Worm (Caenorhabditis elegans) whole organism, L4 larva: ENCODE data around the gene irld-18.

Experiments
- D1046.2 ChIP-seq: fragments of 200-800 bp; sonication (Bioruptor generic); IDR thresholded peaks from 2 replicates; pipeline ENCODE4 v1.3.6; 2022; ENCODE audit warnings: missing genetic modification characterization, missing compliant biosample characterization
- F10B5.3 ChIP-seq: sonication (generic microtip); optimal IDR thresholded peaks from 2 replicates; lab custom pipeline; 2016; ENCODE audit warnings: mild to moderate bottlenecking, missing genetic modification characterization, missing compliant biosample characterization
- Y105C5A.15 ChIP-seq: fragments of 200-800 bp; sonication (Bioruptor generic); IDR thresholded peaks from 2 replicates; pipeline ENCODE4 v1.3.6; 2022; ENCODE audit warnings: missing genetic modification characterization, missing compliant biosample characterization
- Y48G9A.11 ChIP-seq: fragments of 200-800 bp; sonication (Bioruptor generic); IDR thresholded peaks from 2 replicates; pipeline ENCODE4 v1.3.6; 2022; ENCODE audit warnings: missing genetic modification reagents, missing genetic modification characterization, missing compliant biosample characterization
- Y5F2A.4 ChIP-seq: fragments of 200-800 bp; sonication (Bioruptor generic); optimal IDR thresholded peaks from 2 replicates; lab custom pipeline; 2018; ENCODE audit warnings: mild to moderate bottlenecking, missing genetic modification characterization, missing compliant biosample characterization
- aha-1 ChIP-seq: fragments of 150-350 bp; peaks from one replicate; lab custom pipeline; 2014; ENCODE audit warnings: missing biosample characterization, missing genetic modification characterization
- aly-2 ChIP-seq: sonication (generic microtip); optimal IDR thresholded peaks from 2 replicates; lab custom pipeline; 2018; ENCODE audit warnings: missing biosample characterization, missing genetic modification characterization
- ama-1 ChIP-seq: fragments of 150-350 bp; optimal IDR thresholded peaks from 2 replicates; lab custom pipeline; 2014; ENCODE audit warnings: inconsistent platforms, mixed read lengths
- attf-4 ChIP-seq: sonication (generic microtip); optimal IDR thresholded peaks from 3 replicates; lab custom pipeline; 2017; ENCODE audit warnings: missing biosample characterization, missing genetic modification characterization
- ceh-20 ChIP-seq: fragments of 200-800 bp; sonication (Bioruptor generic); IDR thresholded peaks from 2 replicates; pipeline ENCODE4 v1.3.6; 2022; ENCODE audit warnings: missing genetic modification reagents, missing genetic modification characterization, missing compliant biosample characterization
- daf-19 ChIP-seq: fragments of 200-800 bp; sonication (Bioruptor generic); conservative IDR thresholded peaks from 2 replicates; pipeline ENCODE4 v1.3.6; 2022; ENCODE audit warnings: missing genetic modification characterization, missing compliant biosample characterization
- dmd-8 ChIP-seq: fragments of 200-800 bp; sonication (Bioruptor generic); IDR thresholded peaks from 2 replicates; pipeline ENCODE4 v1.3.6; 2022; ENCODE audit warnings: missing genetic modification characterization, missing compliant biosample characterization
- hif-1 ChIP-seq, 2 experiments: sonication (generic microtip); optimal IDR thresholded peaks; 2 replicates each; lab custom pipeline; 2016 to 2017; ENCODE audit warnings: missing compliant biosample characterization in 2 of 2, missing genetic modification characterization in 2 of 2, missing genetic modification reagents in 2 of 2, missing genotype in 2 of 2, mild to moderate bottlenecking in 1 of 2
- hmg-1.1 ChIP-seq: fragments of 200-800 bp; sonication (Bioruptor generic); IDR thresholded peaks from 2 replicates; pipeline ENCODE4 v1.3.6; 2022; ENCODE audit warnings: missing genetic modification reagents, missing genetic modification characterization, missing compliant biosample characterization
- jun-1 ChIP-seq: fragments of 150-350 bp; optimal IDR thresholded peaks from 2 replicates; lab custom pipeline; 2014; ENCODE audit warnings: missing biosample characterization, missing genetic modification reagents, missing genetic modification characterization
- lin-1 ChIP-seq: fragments of 200-800 bp; sonication (Bioruptor generic); IDR thresholded peaks from 2 replicates; pipeline ENCODE4 v1.3.6; 2022; ENCODE audit warnings: missing genetic modification reagents, missing genetic modification characterization, missing compliant biosample characterization
- lin-29 ChIP-seq: fragments of 200-800 bp; sonication (Bioruptor generic); IDR thresholded peaks from 2 replicates; pipeline ENCODE4 v1.3.6; 2022; ENCODE audit warnings: missing genetic modification reagents, missing genetic modification characterization, missing compliant biosample characterization
- lin-39 ChIP-seq: fragments of 150-350 bp; optimal IDR thresholded peaks from 2 replicates; lab custom pipeline; 2014; ENCODE audit warnings: missing biosample characterization, missing genetic modification reagents, missing genetic modification characterization
- lir-3 ChIP-seq: sonication (generic microtip); optimal IDR thresholded peaks from 2 replicates; lab custom pipeline; 2016; ENCODE audit warnings: mild to moderate bottlenecking, missing genetic modification characterization, missing compliant biosample characterization
- lsy-2 ChIP-seq, 2 experiments: fragments of 150-350 bp in 1 of 2; sonication (generic microtip) in 1 of 2; optimal IDR thresholded peaks; 2 replicates each; lab custom pipeline; 2014 to 2017; ENCODE audit warnings: missing biosample characterization in 2 of 2, missing genetic modification characterization in 2 of 2
- nhr-25 ChIP-seq: sonication (generic microtip); optimal IDR thresholded peaks from 2 replicates; lab custom pipeline; 2017; ENCODE audit warnings: missing genetic modification characterization, mild to moderate bottlenecking, missing compliant biosample characterization, antibody characterized with exemption, moderate library complexity, borderline replicate concordance; ENCODE audit not compliant: insufficient read depth
- nhr-28 ChIP-seq: fragments of 150-350 bp; optimal IDR thresholded peaks from 2 replicates; lab custom pipeline; 2014; ENCODE audit warnings: missing biosample characterization, missing genetic modification characterization
- nhr-41 ChIP-seq: fragments of 200-800 bp; sonication (Bioruptor generic); IDR thresholded peaks from 2 replicates; pipeline ENCODE4 v1.3.6; 2022; ENCODE audit warnings: missing genetic modification reagents, missing genetic modification characterization, missing compliant biosample characterization
- nhr-76 ChIP-seq: fragments of 150-350 bp; optimal IDR thresholded peaks from 2 replicates; lab custom pipeline; 2014; ENCODE audit warnings: missing biosample characterization, missing genetic modification characterization
- php-3 ChIP-seq: fragments of 200-800 bp; sonication (Bioruptor generic); IDR thresholded peaks from 2 replicates; pipeline ENCODE4 v1.3.6; 2022; ENCODE audit warnings: missing genetic modification reagents, missing genetic modification characterization, missing compliant biosample characterization
- pqm-1 ChIP-seq: sonication (generic microtip); optimal IDR thresholded peaks from 2 replicates; lab custom pipeline; 2017; ENCODE audit warnings: missing biosample characterization, missing genetic modification characterization
- skn-1 ChIP-seq: fragments of 150-350 bp; optimal IDR thresholded peaks from 2 replicates; lab custom pipeline; 2014; ENCODE audit warnings: missing biosample characterization, missing genetic modification characterization
- spr-3 ChIP-seq: fragments of 200-800 bp; sonication (Bioruptor generic); optimal IDR thresholded peaks from 2 replicates; lab custom pipeline; 2018; ENCODE audit warnings: mild to moderate bottlenecking, missing genetic modification characterization, missing compliant biosample characterization
- unc-62 ChIP-seq, 3 experiments: fragments of 150-350 bp in 1 of 3; sonication (generic microtip); optimal IDR thresholded peaks in 2 of 3; peaks in 1 of 3; 1 replicate in 1 of 3; 2 replicates in 2 of 3; lab custom pipeline; 2014 to 2017; ENCODE audit warnings: missing biosample characterization in 3 of 3, missing genetic modification characterization in 3 of 3, missing genetic modification reagents in 3 of 3, missing genotype in 1 of 3
- zag-1 ChIP-seq: fragments of 150-350 bp; optimal IDR thresholded peaks from 2 replicates; lab custom pipeline; 2014; ENCODE audit warnings: missing biosample characterization, missing genetic modification characterization
- zfp-2 ChIP-seq: sonication (generic microtip); optimal IDR thresholded peaks from 2 replicates; lab custom pipeline; 2016; ENCODE audit warnings: mild to moderate bottlenecking, missing genetic modification characterization, missing compliant biosample characterization
- zfp-3 ChIP-seq: fragments of 200-800 bp; sonication (Bioruptor generic); conservative IDR thresholded peaks from 2 replicates; pipeline ENCODE4 v1.3.6; 2022; ENCODE audit warnings: missing genetic modification reagents, missing genetic modification characterization, missing compliant biosample characterization

The irld-18 gene

ce11 chrIV:14576471-14576870 is 4.4 kb downstream of the irld-18 start (continued):
- peak; percentile 52; the same call in 1 of the 2 replicates for TF ChIP-seq Y48G9A.11
- peak; percentile 99 for TF ChIP-seq aha-1 (tag; lab: Kevin White, UChicago)

- no peak for TF ChIP-seq nhr-41 (GFP tag; lab: Robert Waterston, UW)
- no peak for TF ChIP-seq D1046.2 (GFP tag; lab: Robert Waterston, UW)
- TF ChIP-seq F10B5.3 (tag; lab: Kevin White, UChicago) = no peak
- TF ChIP-seq attf-4 (tag; lab: Kevin White, UChicago) = no peak
- TF ChIP-seq nhr-25 (tag; lab: Kevin White, UChicago) = no peak
- no peak for TF ChIP-seq aly-2
- TF ChIP-seq unc-62 (GFP tag; optimal IDR thresholded peaks at IDR 0.05 in 1 of 2; lab: Kevin White, UChicago) = no peak
- TF ChIP-seq unc-62 (tag; optimal IDR thresholded peaks at IDR 0.05; lab: Kevin White, UChicago) = no peak
- TF ChIP-seq hif-1 (tag; optimal IDR thresholded peaks at IDR 0.05; lab: Kevin White, UChicago) = no peak
- no peak for TF ChIP-seq hmg-1.1 (GFP tag; lab: Robert Waterston, UW)
- TF ChIP-seq nhr-28 (tag; lab: Kevin White, UChicago) = no peak
- no peak for TF ChIP-seq lsy-2 (tag; optimal IDR thresholded peaks at IDR 0.05; lab: Kevin White, UChicago)
- no peak for TF ChIP-seq lin-29 (GFP tag; lab: Robert Waterston, UW)
- TF ChIP-seq dmd-8 (GFP tag; lab: Robert Waterston, UW) = no peak
- TF ChIP-seq pqm-1 (tag; lab: Kevin White, UChicago) = no peak
- TF ChIP-seq spr-3 (GFP tag; lab: Kevin White, UChicago) = no peak
- TF ChIP-seq daf-19 (GFP tag; lab: Robert Waterston, UW) = no peak
- no peak for TF ChIP-seq zag-1 (tag; lab: Kevin White, UChicago)
- no peak for TF ChIP-seq php-3 (GFP tag; lab: Robert Waterston, UW)
- TF ChIP-seq nhr-76 = no peak
Observed at ce11 chrIV:14574282-14574869, 6.5 kb downstream of the irld-18 start, which contains the start of the genes Y57G11B.3 and Y57G11B.5. Gene Y57G11B.3, minus strand, starts transcription at chrIV:14574382. Gene Y57G11B.5, plus strand, starts transcription at chrIV:14574819.

ce11 chrIV:14573068-14573467 is 7.8 kb downstream of the irld-18 start:
- no peak for TF ChIP-seq ceh-20 (GFP tag; lab: Robert Waterston, UW)
- TF ChIP-seq lin-1 (GFP tag; lab: Robert Waterston, UW) = no peak

- TF ChIP-seq F10B5.3 (tag; lab: Kevin White, UChicago) (no peak), Y105C5A.15 (GFP tag; lab: Robert Waterston, UW) (no peak), zfp-3 (GFP tag; lab: Robert Waterston, UW) (no peak), unc-62 (GFP tag; optimal IDR thresholded peaks at IDR 0.05 in 1 of 2; lab: Kevin White, UChicago) (no peak), unc-62 (tag; optimal IDR thresholded peaks at IDR 0.05; lab: Kevin White, UChicago) (no peak), zfp-2 (tag; lab: Kevin White, UChicago) (no peak), nhr-25 (tag; lab: Kevin White, UChicago) (no peak), lir-3 (tag; lab: Kevin White, UChicago) (no peak), nhr-28 (tag; lab: Kevin White, UChicago) (no peak), lin-39 (tag; lab: Kevin White, UChicago) (no peak), Y5F2A.4 (GFP tag; lab: Kevin White, UChicago) (no peak), hif-1 (tag; optimal IDR thresholded peaks at IDR 0.05; lab: Kevin White, UChicago) (no peak), skn-1 (tag; lab: Kevin White, UChicago) (no peak), jun-1 (no peak), ama-1 (lab: Kevin White, UChicago) (no peak), php-3 (GFP tag; lab: Robert Waterston, UW) (no peak)
- TF ChIP-seq, all 104 proteins: peak for 0
Observed at ce11 chrIV:14572607-14573006, 8.2 kb downstream of the irld-18 start, which contains the start of gene glb-34. Gene glb-34, minus strand, starts transcription at chrIV:14572707.
